Worm (Caenorhabditis elegans) whole organism, L2 larva: ENCODE results near the gene str-232.

ENCODE experiments used
- egl-27 ChIP-seq: sonication (generic microtip); optimal IDR thresholded peaks from 3 replicates; lab custom pipeline; 2017; ENCODE audit warnings: missing biosample characterization, missing genetic modification reagents, missing genetic modification characterization
- elt-1 ChIP-seq: fragments of 150-350 bp; optimal IDR thresholded peaks from 2 replicates; lab custom pipeline; 2014; ENCODE audit warnings: missing biosample characterization, missing genetic modification characterization
- fos-1 ChIP-seq: fragments of 150-350 bp; optimal IDR thresholded peaks from 2 replicates; lab custom pipeline; 2014; ENCODE audit warnings: missing biosample characterization, missing genetic modification characterization
- gmeb-1 ChIP-seq: fragments of 150-350 bp; optimal IDR thresholded peaks from 2 replicates; lab custom pipeline; 2014; ENCODE audit warnings: missing biosample characterization, missing genetic modification characterization
- lin-13 ChIP-seq: fragments of 150-350 bp; optimal IDR thresholded peaks from 2 replicates; lab custom pipeline; 2014; ENCODE audit warnings: missing biosample characterization, missing genetic modification reagents, missing genetic modification characterization
- lsy-2 ChIP-seq, 2 experiments: fragments of 150-350 bp in 1 of 2; sonication (generic microtip) in 1 of 2; optimal IDR thresholded peaks; 2 replicates each; lab custom pipeline; 2014 to 2017; ENCODE audit warnings: missing biosample characterization in 2 of 2, missing genetic modification characterization in 2 of 2
- mdl-1 ChIP-seq, 2 experiments: fragments of 150-350 bp in 1 of 2; sonication (generic microtip) in 1 of 2; optimal IDR thresholded peaks; 2 replicates each; lab custom pipeline; 2017; ENCODE audit warnings: missing biosample characterization in 2 of 2, missing genetic modification characterization in 2 of 2
- nhr-237 ChIP-seq: fragments of 150-350 bp; optimal IDR thresholded peaks from 2 replicates; lab custom pipeline; 2014; ENCODE audit warnings: missing biosample characterization, missing genetic modification characterization
- nhr-77 ChIP-seq: fragments of 150-350 bp; optimal IDR thresholded peaks from 2 replicates; lab custom pipeline; 2014; ENCODE audit warnings: missing biosample characterization, missing genetic modification characterization
- skn-1 ChIP-seq: sonication (generic microtip); optimal IDR thresholded peaks from 2 replicates; lab custom pipeline; 2017; ENCODE audit warnings: missing biosample characterization, missing genetic modification characterization
- ztf-11 ChIP-seq: sonication (generic microtip); optimal IDR thresholded peaks from 2 replicates; lab custom pipeline; 2017; ENCODE audit warnings: missing biosample characterization, missing genetic modification characterization

DNA sequence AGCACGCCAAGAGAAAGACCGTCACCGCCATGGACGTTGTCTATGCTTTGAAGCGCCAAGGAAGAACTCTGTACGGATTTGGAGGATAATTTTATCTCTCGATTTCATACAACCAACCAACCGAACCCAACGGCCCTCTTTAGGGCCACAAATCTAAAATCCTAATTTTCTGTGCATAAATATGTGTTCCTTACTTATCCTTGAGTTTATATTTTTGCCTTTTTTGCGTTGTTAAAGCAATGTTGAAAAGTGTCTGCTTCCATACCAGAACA, 27.1 kb upstream of the str-232 start:
- TF ChIP-seq nhr-77 (tag; lab: Kevin White, UChicago) (no peak), skn-1 (tag; lab: Kevin White, UChicago) (no peak), nhr-237 (tag; lab: Kevin White, UChicago) (no peak), lin-13 (GFP tag; lab: Kevin White, UChicago) (no peak), lsy-2 (tag; optimal IDR thresholded peaks at IDR 0.05; lab: Kevin White, UChicago) (no peak), mdl-1 (tag; optimal IDR thresholded peaks at IDR 0.05; lab: Kevin White, UChicago) (no peak), fos-1 (tag; lab: Kevin White, UChicago) (no peak), egl-27 (tag; lab: Kevin White, UChicago) (no peak), gmeb-1 (tag; lab: Kevin White, UChicago) (no peak), elt-1 (no peak), ztf-11 (tag; lab: Kevin White, UChicago) (no peak)
